Worm (Caenorhabditis elegans) whole organism, L4/young adult: ENCODE data around the gene pqe-1.

ENCODE experiments used
- W03F9.2 ChIP-seq: fragments of 150-350 bp; optimal IDR thresholded peaks from 2 replicates; lab custom pipeline; 2014; ENCODE audit warnings: missing biosample characterization, missing genetic modification characterization
- dao-5 ChIP-seq: sonication (generic microtip); optimal IDR thresholded peaks from 2 replicates; lab custom pipeline; 2016; ENCODE audit warnings: missing genotype, missing genetic modification characterization, moderate library complexity, missing compliant biosample characterization
- him-1 ChIP-seq: sonication (generic microtip); optimal IDR thresholded peaks from 2 replicates; lab custom pipeline; 2016; ENCODE audit warnings: missing genotype, missing genetic modification reagents, missing genetic modification characterization, missing compliant biosample characterization

- TF ChIP-seq W03F9.2 (tag; lab: Kevin White, UChicago), result no peak
- TF ChIP-seq him-1, result no peak
- TF ChIP-seq dao-5, result no peak
These were observed 7.0 kb upstream of the pqe-1 start for ce11 chrIII:5304044-5304443.
